Fruit fly (Drosophila melanogaster) whole organism: ENCODE data around the gene Agpat2.
A peak's percentile ranks its signal among the peaks of the same experiment; 100 is the strongest.

ENCODE experiments used
- CG8478 ChIP-seq: fragments of >200 bp; optimal IDR thresholded peaks from 2 replicates; lab custom pipeline; 2018; ENCODE audit warnings: inconsistent platforms
- Dll ChIP-seq: fragments of >200 bp; optimal IDR thresholded peaks from 2 replicates; lab custom pipeline; 2017
- EcR ChIP-seq, 2 experiments: fragments of >200 bp; optimal IDR thresholded peaks; 2 replicates each; lab custom pipeline; 2017; ENCODE audit warnings: missing biosample characterization in 2 of 2, missing genetic modification characterization in 2 of 2, missing genetic modification reagents in 2 of 2
- pan ChIP-seq: fragments of >200 bp; optimal IDR thresholded peaks from 2 replicates; lab custom pipeline; 2017
- psq ChIP-seq: fragments of >200 bp; optimal IDR thresholded peaks from 2 replicates; lab custom pipeline; 2017
- usp ChIP-seq: fragments of >200 bp; optimal IDR thresholded peaks from 2 replicates; lab custom pipeline; 2017; ENCODE audit warnings: missing biosample characterization, missing genetic modification characterization, mixed read lengths

Agpat2 gene

DNA sequence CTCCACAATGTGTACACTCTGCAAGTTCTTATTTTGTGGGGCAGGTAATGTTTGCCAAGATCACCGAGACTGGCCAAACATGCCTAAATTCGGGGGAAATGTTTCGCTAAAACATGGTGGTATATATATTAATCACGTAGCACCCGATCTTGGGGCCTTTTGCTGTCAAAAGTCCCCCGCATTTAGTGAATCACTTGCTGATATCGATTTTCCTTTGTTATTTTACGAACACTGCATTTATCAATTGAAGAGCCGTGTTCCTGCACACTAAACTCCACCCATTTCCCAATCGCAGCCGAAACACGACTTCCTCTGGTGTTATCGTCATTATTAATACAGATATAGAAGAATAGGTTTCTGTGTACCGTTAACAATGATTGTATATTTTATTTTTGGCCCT lies 42.1 kb downstream of the Agpat2 start:
- TF ChIP-seq psq (lab: Kevin White, UChicago) (no peak), Dll (lab: Kevin White, UChicago) (no peak), pan (lab: Kevin White, UChicago) (no peak), EcR (GFP tag; optimal IDR thresholded peaks at IDR 0.05; lab: Kevin White, UChicago) (no peak), usp (GFP tag; lab: Kevin White, UChicago) (no peak), CG8478 (no peak)

DNA sequence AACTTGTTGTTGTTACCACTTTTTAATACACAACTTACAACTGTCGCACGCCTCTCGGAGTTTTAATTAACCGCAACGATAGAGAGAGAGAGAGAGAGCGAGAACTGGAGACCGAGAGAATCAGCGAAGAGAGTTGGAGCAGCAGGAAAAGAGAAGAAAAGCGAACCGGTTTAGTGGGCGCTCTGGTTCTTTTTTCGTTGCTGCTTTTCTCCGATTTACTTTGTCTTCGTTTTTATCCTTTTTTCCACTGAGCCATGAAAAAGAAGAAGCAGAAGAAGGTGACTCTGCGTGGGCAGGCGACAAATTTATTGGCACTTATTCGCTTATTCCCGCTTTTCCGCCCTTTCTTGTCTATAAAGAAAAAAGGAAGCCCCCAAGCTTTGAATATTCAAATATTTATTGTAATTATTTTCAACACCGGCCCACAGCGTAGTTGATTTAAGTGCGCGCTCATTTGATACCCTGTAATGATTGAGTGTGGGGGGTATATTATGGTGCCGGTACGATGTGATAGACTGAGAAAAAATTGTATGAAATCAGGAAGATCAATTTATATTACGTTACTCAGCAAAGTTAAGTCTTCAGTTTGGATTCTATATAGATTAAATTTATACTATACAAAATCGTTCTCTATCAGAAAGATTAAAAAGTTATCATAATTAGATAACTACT lies 43.4 kb downstream of the Agpat2 start:
- TF ChIP-seq pan (lab: Kevin White, UChicago) (peak; percentile 58), Dll (lab: Kevin White, UChicago) (no peak), EcR (GFP tag; optimal IDR thresholded peaks at IDR 0.05; lab: Kevin White, UChicago) (no peak)

DNA sequence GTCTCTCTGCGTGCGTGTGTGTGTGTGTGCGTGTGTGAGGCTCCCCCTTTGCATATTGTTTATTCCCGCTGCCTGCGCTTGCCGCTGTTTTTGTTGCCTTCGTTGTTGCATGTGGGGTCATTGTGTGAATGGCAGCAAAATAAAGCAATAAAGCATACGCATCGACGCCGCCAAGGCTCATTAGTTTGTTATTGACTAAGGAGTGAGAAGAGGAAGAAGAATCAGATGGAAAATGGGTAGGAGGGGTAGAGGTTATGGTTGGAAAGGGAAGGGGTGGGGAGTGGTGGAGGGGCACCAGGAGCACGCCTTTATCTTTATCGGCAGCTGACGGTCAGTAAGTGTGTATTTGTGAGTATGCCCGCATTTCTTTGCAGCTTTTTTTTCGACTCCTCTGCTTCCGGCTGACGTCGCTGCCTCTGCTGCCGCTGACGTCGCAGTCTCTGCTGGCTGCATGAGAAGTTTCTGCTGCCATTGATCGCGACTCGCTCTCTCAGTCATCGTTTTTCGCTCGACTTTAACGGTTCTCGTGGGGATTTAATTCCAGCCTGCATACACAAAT lies 44.3 kb downstream of the Agpat2 start:
- no peak for TF ChIP-seq CG8478
- TF ChIP-seq EcR (GFP tag; optimal IDR thresholded peaks at IDR 0.05; lab: Kevin White, UChicago), result peak in 1 of 2 experiments; percentile 51

DNA sequence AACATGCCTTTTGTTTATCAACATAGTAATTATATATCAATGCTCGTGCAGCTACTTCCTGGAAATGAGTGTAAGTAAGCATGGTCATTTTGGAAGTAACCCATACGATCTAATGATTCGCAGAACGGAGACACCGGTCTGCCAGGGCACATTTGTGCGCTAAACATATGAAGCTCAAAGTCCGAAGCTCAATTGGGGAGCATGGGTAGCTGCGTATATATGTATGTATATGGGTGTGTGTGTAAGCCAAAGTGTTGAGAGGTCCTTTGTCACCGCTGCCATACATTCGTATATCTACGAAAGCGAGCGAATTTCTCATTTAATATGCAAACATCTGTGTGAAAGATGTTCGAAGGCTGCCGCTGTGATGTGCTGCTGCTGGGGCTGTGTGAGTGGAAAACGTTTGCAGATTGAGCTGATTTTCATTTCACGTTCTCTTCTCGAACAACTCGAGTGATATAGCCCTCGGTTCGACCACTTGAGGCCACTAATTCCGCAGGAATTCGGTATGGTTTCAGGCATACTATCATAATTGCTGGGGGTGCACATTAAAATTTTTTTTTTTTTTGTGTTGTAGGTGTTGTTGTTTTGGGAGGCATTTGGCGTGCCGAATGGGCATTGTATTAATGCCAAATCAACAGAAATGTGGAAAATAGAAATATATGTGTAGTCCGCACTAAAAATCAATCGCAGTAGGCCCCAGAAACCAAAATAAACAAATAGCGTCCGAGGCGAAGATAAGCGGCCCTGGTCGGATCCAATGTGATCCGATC lies 45.5 kb downstream of the Agpat2 start:
- TF ChIP-seq usp (GFP tag; lab: Kevin White, UChicago), result no peak

DNA sequence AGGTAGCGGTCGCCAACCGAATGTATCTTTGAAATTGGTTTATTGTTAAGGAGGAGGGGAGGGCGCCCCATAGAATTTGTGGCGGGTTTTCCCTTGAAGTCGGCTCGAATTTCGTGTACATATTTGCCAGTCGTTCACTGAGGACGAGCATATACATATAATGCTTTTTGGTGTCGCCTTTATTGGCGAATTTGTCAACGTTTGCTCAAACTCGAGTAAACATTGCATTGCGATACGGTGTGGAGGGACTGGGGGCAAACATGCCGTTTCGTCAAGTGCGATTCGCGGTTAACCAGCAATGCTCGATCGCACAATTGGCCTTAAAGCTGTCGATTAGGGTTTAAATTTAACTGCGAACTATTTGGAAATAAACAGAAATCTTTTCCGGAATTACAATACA lies 46.2 kb downstream of the Agpat2 start:
- TF ChIP-seq pan (lab: Kevin White, UChicago) (no peak), EcR (GFP tag; optimal IDR thresholded peaks at IDR 0.05; lab: Kevin White, UChicago) (no peak), CG8478 (no peak), psq (lab: Kevin White, UChicago) (no peak)

DNA sequence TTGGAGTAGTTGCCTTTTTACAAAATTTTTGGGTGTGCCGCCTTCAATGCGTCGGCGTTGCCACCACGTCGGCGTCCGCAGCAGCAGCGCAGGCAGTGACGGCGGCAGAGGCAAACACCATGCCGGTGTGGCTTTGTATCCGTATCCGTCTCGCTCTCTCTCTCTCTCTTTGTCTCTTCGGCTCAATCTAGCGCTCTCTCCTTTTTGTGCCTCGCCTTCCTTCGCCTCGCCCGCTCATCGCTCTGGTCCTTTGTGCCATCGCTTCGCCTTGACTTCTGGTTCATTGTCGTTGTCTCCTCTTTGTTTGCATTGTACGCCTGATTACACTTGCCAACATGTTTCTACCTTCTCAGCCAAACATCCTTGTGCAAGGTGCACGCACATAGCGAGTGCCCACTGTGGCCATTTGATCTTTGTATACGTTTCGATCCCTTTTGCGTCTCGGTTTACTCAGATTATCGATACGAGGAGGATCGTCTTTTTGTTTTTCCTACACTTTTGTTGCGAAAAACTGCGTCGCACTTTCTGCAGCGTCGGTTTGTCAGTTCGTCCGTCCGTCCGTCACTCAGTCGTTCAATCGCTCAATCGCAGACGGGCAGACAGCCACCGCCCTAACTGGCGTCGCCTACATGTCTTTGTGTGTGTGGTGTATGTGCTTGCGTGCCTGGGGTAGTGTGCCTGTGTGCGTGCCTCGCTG lies 47.3 kb downstream of the Agpat2 start:
- TF ChIP-seq CG8478 (no peak), EcR (GFP tag; optimal IDR thresholded peaks at IDR 0.05; lab: Kevin White, UChicago) (no peak), usp (GFP tag; lab: Kevin White, UChicago) (no peak), Dll (lab: Kevin White, UChicago) (peak; percentile 53), psq (lab: Kevin White, UChicago) (no peak)

DNA sequence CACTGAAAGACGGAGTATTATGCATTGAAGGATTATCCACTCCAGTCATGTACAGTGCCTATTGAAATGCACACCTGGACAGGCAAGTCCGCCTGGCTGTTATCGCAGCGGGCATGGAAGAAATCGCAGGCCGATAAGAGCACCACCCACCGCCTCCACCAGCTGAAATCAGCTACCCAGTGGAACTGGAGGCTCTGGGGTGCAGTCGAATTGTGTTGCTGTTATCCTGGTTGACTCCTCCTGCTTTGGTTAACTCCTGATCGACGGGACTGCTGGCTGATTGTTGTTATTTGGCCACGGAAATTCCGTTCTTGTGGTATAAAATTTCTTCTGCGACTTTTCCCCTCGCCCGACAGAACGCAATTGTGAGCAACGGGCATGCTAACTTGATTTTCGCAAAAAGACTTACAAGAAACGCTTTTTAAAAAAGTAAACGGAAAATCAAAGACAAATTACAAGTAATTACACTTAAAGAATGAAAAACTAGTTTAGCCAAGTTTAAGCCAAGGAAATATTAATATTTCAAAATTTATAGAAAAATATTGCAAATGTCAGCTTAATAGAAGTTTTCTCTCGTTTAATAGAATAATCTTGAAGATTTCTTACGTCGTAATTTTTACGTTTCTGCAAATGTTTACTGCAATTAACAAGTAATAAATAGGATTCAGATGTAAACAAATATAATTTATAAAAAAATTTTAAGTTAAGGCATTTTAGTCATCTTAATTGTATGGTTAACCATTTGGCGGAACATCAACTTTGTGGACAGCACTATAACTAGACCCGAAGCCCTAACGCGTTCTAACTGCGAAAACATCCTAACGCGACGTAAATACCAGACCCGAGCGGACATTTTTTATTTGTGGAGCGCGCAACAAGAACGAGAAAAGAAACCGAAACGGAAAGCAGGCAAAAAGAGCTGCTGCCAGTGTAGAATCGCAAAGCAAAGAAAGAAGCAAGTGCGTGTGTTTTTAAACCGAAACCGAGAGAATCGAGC lies 48.6 kb downstream of the Agpat2 start, which contains the start of the genes CG13398 and Akap200:
Gene CG13398 (minus strand): TSS at position 370 of the 997 bp plus-strand sequence.
Gene Akap200 (plus strand): TSS at position 804 of the 997 bp plus-strand sequence.
- no peak for TF ChIP-seq psq (lab: Kevin White, UChicago)
- TF ChIP-seq Dll (lab: Kevin White, UChicago), result no peak
- no peak for TF ChIP-seq usp (GFP tag; lab: Kevin White, UChicago)
- no peak for TF ChIP-seq pan (lab: Kevin White, UChicago)
- no peak for TF ChIP-seq EcR (GFP tag; optimal IDR thresholded peaks at IDR 0.05; lab: Kevin White, UChicago)
- no peak for TF ChIP-seq CG8478

DNA sequence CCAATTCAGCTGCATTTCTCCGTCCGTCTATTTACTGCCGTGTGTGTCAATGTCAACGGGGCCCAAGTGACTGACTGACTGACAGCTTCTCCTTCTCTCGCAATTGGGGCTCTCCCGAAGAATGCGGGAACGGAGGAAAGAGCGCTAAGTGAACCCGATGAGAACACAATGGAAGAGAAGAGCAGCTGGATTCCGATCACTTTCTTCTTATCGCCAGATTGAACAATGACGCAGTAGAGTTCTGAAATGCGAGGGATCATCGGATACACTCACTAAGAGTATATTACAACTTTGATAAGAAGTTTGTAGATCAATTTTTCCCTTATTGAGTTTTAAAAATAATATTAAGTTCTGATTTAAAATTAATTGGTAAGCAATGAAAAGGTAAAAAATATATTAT lies 52.3 kb downstream of the Agpat2 start, which contains the start of gene Naglu:
Gene Naglu (minus strand): TSS at position 339 of the 400 bp plus-strand sequence.
- TF ChIP-seq pan (lab: Kevin White, UChicago) (no peak), EcR (GFP tag; optimal IDR thresholded peaks at IDR 0.05; lab: Kevin White, UChicago) (no peak), usp (GFP tag; lab: Kevin White, UChicago) (no peak), CG8478 (no peak), Dll (lab: Kevin White, UChicago) (no peak), psq (lab: Kevin White, UChicago) (no peak)

DNA sequence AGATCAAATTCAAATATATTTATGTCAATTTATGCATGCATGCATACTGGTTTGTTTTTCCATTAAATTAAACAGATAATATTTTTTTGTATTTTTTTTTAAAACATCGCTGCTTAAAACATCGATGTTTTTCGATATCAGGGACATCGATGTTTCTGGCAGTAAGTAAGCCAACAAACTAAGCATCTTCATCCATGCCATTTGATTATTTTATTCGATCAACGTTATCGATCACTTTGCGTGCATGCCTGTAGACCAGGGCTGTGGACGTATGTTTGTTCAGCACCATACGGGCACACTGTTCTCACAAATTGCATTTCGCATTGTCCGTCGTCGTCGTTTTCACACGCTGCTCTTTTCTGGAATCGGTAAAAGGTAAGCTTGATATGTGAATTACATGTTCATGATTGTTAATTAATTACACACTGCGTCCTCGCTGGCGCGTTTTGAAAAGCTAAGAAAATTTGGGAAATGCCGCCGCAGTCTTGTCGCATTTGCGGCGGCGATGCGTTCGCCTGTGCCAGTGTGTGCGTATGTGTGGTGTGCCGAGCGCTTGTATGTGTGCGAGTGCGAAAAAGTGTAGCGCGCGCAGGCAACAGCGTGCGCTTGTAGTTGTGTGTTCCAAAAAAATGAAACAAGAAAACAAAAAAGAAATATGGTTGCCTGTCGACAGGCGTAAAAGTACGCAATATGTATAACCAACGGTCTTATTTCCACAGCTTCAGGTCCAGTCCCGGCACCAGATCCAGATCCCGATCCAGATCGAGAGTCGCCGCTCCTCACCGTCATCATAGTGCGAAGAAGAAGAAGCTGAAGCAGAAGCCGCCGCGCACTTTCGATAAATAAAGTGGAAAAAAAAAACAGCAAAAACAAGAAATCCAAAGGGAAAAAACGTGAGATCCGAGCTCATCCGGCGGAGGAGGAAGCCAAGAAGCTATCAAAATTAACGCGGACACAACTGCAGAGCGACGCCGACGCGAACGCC lies 60.2 kb downstream of the Agpat2 start, which contains the start of gene emb:
Gene emb (plus strand): TSS at position 288 of the 985 bp plus-strand sequence.
- TF ChIP-seq usp (GFP tag; lab: Kevin White, UChicago), result no peak

DNA sequence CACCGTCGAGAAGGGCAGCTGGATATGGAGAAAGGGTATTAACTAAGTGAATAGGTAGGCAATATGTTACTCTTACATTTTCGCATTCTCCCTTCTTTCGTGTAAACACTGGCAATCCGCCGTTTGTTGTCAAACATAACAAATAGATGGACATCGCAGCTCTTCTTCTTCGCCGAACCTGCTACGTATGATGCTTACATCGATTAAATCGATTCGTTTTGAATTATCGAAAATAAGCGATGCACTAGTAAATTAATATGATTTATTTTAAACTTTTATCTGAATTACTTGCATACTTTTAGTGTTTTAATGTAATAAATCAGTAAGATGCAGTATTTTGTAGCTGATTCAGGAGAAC lies 60.9 kb downstream of the Agpat2 start, which contains the start of gene fy:
Gene fy (minus strand): TSS at position 353 of the 358 bp plus-strand sequence.
- TF ChIP-seq EcR (GFP tag; optimal IDR thresholded peaks at IDR 0.05; lab: Kevin White, UChicago), result no peak
- TF ChIP-seq CG8478, result no peak
- no peak for TF ChIP-seq psq (lab: Kevin White, UChicago)
- TF ChIP-seq Dll (lab: Kevin White, UChicago), result no peak
- no peak for TF ChIP-seq pan (lab: Kevin White, UChicago)
- no peak for TF ChIP-seq usp (GFP tag; lab: Kevin White, UChicago)
